Fruit fly (Drosophila melanogaster) whole organism, adult: ENCODE results near the gene msl-1.

Experiments
- CG11617 ChIP-seq: fragments of 200-800 bp; sonication (Bioruptor generic); optimal IDR thresholded peaks from 2 replicates; lab custom pipeline; 2017; ENCODE audit warnings: mild to moderate bottlenecking, missing biosample characterization, missing genetic modification reagents, missing genetic modification characterization
- CG12768 ChIP-seq: fragments of 200-800 bp; sonication (Bioruptor generic); optimal IDR thresholded peaks from 2 replicates; lab custom pipeline; 2017; ENCODE audit warnings: missing biosample characterization, missing genetic modification characterization, mild to moderate bottlenecking, moderate library complexity, missing genetic modification reagents
- CG14711 ChIP-seq: fragments of 200-800 bp; sonication (Bioruptor generic); optimal IDR thresholded peaks from 2 replicates; lab custom pipeline; 2018; ENCODE audit warnings: missing biosample characterization, mild to moderate bottlenecking, missing genetic modification characterization, moderate library complexity
- CG1620 ChIP-seq: fragments of 200-800 bp; sonication (Bioruptor generic); optimal IDR thresholded peaks from 2 replicates; lab custom pipeline; 2016; ENCODE audit warnings: missing biosample characterization, missing genetic modification characterization
- CG33017 ChIP-seq: fragments of 200-800 bp; sonication (Bioruptor generic); optimal IDR thresholded peaks from 2 replicates; lab custom pipeline; 2018; ENCODE audit warnings: missing biosample characterization, mild to moderate bottlenecking, missing genetic modification characterization, moderate library complexity
- CG5204 ChIP-seq: fragments of 200-800 bp; sonication (Bioruptor generic); optimal IDR thresholded peaks from 2 replicates; lab custom pipeline; 2016; ENCODE audit warnings: missing biosample characterization, missing genetic modification characterization
- CG7045 ChIP-seq: fragments of 200-800 bp; sonication (Bioruptor generic); optimal IDR thresholded peaks from 2 replicates; lab custom pipeline; 2017; ENCODE audit warnings: missing biosample characterization, mild to moderate bottlenecking, missing genetic modification characterization
- CG7101 ChIP-seq: fragments of 200-800 bp; sonication (Bioruptor generic); optimal IDR thresholded peaks from 2 replicates; lab custom pipeline; 2018; ENCODE audit warnings: missing biosample characterization, mild to moderate bottlenecking, missing genetic modification characterization, moderate library complexity
- Clk ChIP-seq: fragments of 200-800 bp; sonication (Bioruptor generic); optimal IDR thresholded peaks from 2 replicates; lab custom pipeline; 2017; ENCODE audit warnings: missing biosample characterization, missing genetic modification characterization
- Crg-1 ChIP-seq: fragments of 200-800 bp; sonication (Bioruptor generic); optimal IDR thresholded peaks from 2 replicates; lab custom pipeline; 2016; ENCODE audit warnings: missing biosample characterization, missing genetic modification characterization
- Hr96 ChIP-seq: fragments of 200-800 bp; sonication (Bioruptor generic); optimal IDR thresholded peaks from 2 replicates; lab custom pipeline; 2016; ENCODE audit warnings: missing biosample characterization, missing genetic modification characterization
- Mnt ChIP-seq: fragments of 200-800 bp; sonication (Bioruptor generic); optimal IDR thresholded peaks from 2 replicates; lab custom pipeline; 2016; ENCODE audit warnings: missing biosample characterization, mild to moderate bottlenecking, missing genetic modification characterization
- bab1 ChIP-seq: fragments of 200-800 bp; sonication (Bioruptor generic); optimal IDR thresholded peaks from 3 replicates; lab custom pipeline; 2019; ENCODE audit warnings: missing biosample characterization, mild to moderate bottlenecking, missing genetic modification characterization, moderate library complexity
- cic ChIP-seq: fragments of 200-800 bp; sonication (Bioruptor generic); optimal IDR thresholded peaks from 2 replicates; lab custom pipeline; 2017; ENCODE audit warnings: missing biosample characterization, mild to moderate bottlenecking, missing genetic modification characterization, moderate library complexity
- cnc ChIP-seq, 2 experiments: fragments of >200 bp; optimal IDR thresholded peaks; 2 replicates each; lab custom pipeline; 2017
- kay ChIP-seq: fragments of 200-800 bp; sonication (Bioruptor generic); peaks from one replicate; lab custom pipeline; 2016; ENCODE audit warnings: missing biosample characterization, missing genetic modification characterization, borderline replicate concordance
- ovo ChIP-seq: fragments of 200-800 bp; sonication (Bioruptor generic); optimal IDR thresholded peaks from 2 replicates; lab custom pipeline; 2016; ENCODE audit warnings: missing biosample characterization, missing genetic modification characterization
- pad ChIP-seq: fragments of 200-800 bp; sonication (Bioruptor generic); optimal IDR thresholded peaks from 3 replicates; lab custom pipeline; 2017; ENCODE audit warnings: missing biosample characterization, missing genetic modification characterization, mild to moderate bottlenecking, moderate library complexity, missing genetic modification reagents
- tj ChIP-seq: fragments of 200-800 bp; sonication (Bioruptor generic); optimal IDR thresholded peaks from 3 replicates; lab custom pipeline; 2017; ENCODE audit warnings: missing biosample characterization, mild to moderate bottlenecking, missing genetic modification characterization, moderate library complexity
- toe ChIP-seq: fragments of 200-800 bp; sonication (Bioruptor generic); optimal IDR thresholded peaks from 2 replicates; lab custom pipeline; 2016; ENCODE audit warnings: missing biosample characterization, missing genetic modification characterization

Gene msl-1

dm6 chr2L:18688646-18689296 lies at the start of gene msl-1:
Gene msl-1, minus strand, starts transcription at chr2L:18688800.
- peak; percentile 69 for TF ChIP-seq CG1620 (GFP tag; lab: Kevin White, UChicago)
- peak; percentile 27 for TF ChIP-seq Mnt
- no peak for TF ChIP-seq Hr96 (GFP tag; lab: Kevin White, UChicago)
- no peak for TF ChIP-seq CG14711 (tag; lab: Kevin White, UChicago)
- TF ChIP-seq Clk (GFP tag; lab: Kevin White, UChicago): no peak
- TF ChIP-seq tj (GFP tag; lab: Kevin White, UChicago): peak; percentile 38
- TF ChIP-seq ovo (GFP tag; lab: Kevin White, UChicago): no peak
- no peak for TF ChIP-seq bab1 (GFP tag; lab: Kevin White, UChicago)

DNA sequence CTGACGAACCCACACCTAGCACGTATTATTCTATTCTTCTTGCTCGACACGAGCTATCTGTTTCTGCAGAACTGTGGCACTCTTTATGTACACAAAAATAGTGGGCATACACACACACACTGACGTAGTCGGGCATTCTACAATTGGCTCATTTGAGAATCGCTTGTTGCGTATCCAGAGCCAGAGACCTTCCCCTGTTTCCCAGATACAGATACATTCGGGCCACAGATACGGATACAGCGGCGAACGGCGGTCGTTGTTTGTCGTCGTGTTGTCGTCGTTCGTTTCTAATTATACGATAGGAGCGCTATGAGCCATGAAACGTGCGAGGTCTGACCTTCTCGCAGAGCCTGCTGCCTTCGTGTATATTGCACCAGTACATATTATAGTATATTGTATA lies 48.6 kb upstream of the msl-1 start:
- no peak for TF ChIP-seq Mnt

DNA sequence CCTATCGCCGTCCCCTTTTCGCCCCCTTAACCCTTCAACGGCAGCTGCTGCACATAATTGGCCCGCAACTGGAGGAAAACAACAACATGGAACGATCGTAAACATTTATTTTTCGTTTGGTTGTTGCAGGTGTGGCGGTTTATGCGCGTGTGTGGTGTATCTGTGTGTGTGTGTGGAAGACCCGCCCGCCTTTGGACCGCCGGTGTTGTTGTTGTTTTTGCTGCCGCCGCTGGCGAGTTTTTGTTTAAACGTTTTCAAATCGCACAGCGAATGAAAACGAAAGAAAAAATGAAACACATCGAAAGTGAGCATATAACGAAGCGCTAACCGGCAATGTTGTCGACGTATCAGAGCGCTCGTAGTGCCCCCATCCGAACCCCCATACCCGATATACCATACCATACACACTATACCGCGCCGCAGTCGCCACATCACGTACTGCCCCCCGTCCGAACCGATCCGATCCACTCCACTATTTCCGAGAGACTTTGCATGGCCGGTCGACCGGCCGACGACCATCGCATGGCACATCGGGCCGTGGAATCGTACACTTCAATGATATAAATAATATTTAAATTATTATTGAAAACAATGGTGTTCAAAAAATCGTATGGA lies 47.1 kb upstream of the msl-1 start:
- TF ChIP-seq CG12768 (no peak), cnc (optimal IDR thresholded peaks at IDR 0.05; lab: Kevin White, UChicago) (no peak)

DNA sequence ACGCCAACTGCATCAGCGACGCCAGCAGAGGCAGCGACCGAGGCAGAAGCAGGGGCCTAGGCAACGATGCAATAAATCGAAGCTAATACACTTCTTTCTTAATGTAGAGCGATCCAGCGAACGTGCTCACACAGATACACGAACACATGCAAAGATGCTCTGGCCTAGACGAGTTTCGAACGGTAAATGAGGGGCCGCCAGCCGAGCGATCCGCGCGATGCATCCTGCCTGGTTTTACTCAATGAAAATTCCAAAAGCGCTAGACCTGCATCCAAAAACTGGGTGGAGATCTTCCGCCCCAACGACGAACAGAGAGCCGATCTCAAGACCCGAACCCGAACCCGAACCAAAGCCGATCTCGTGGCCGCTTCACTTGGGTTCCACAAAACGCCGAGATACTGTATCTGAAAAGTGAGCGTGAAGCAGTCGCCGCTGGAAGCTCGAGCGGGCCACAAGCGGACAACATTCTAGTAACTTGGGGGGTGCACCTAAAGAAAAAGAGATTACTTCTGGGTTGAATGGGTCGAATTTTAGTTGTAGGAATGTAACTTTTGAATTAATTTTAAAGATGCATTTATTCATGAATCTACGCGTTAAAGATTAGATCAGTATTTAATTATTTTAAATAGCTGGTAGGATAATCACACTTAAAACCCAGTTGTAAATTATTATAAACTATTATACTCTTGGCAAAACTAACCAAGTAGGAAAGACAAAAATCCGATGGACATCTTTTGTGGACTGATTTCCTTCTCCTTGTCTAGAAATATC lies 44.3 kb upstream of the msl-1 start:
- TF ChIP-seq CG5204 (GFP tag; lab: Kevin White, UChicago) (no peak), cic (peak; percentile 64), Crg-1 (GFP tag; lab: Kevin White, UChicago) (no peak), CG7045 (no peak), ovo (GFP tag; lab: Kevin White, UChicago) (peak; percentile 90)

dm6 chr2L:18732291-18732690 lies 43.7 kb upstream of the msl-1 start, which contains the start of gene CG10348:
Gene CG10348, minus strand, starts transcription at chr2L:18732524.
- no peak for TF ChIP-seq CG7045
- no peak for TF ChIP-seq CG5204 (GFP tag; lab: Kevin White, UChicago)
- TF ChIP-seq CG14711 (tag; lab: Kevin White, UChicago): no peak
- no peak for TF ChIP-seq ovo (GFP tag; lab: Kevin White, UChicago)
- TF ChIP-seq toe (GFP tag; lab: Kevin White, UChicago): no peak
- TF ChIP-seq CG33017 (tag; lab: Kevin White, UChicago): no peak
- no peak for TF ChIP-seq cic
- TF ChIP-seq Crg-1 (GFP tag; lab: Kevin White, UChicago): no peak
- no peak for TF ChIP-seq kay (GFP tag; lab: Kevin White, UChicago)
- no peak for TF ChIP-seq bab1 (GFP tag; lab: Kevin White, UChicago)
- TF ChIP-seq Clk (GFP tag; lab: Kevin White, UChicago): no peak
- TF ChIP-seq CG11617: no peak
- no peak for TF ChIP-seq pad (GFP tag; lab: Kevin White, UChicago)
- no peak for TF ChIP-seq Hr96 (GFP tag; lab: Kevin White, UChicago)
- no peak for TF ChIP-seq CG7101 (tag; lab: Kevin White, UChicago)
- TF ChIP-seq CG12768: no peak
- TF ChIP-seq Mnt: no peak

DNA sequence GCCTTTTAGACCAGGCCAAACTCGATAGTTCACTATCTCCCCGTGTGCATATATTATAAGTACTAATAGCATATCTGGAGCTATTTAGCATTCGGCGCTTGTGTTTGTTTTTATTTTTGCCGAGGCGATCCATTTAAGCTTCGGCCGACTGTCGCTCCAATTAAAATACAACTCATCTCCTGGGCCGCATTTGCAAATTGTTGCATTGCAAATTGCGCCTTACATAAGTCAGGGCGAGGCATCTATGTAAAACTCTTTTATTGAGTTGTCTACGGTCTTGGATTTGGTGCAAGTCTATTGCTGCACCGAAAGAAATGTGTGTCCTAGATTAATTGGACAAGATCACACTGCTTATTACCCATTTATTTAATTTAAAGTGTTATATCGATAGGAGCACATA lies 39.4 kb upstream of the msl-1 start:
- TF ChIP-seq pad (GFP tag; lab: Kevin White, UChicago) (no peak), Clk (GFP tag; lab: Kevin White, UChicago) (no peak), cnc (optimal IDR thresholded peaks at IDR 0.05; lab: Kevin White, UChicago) (no peak)

DNA sequence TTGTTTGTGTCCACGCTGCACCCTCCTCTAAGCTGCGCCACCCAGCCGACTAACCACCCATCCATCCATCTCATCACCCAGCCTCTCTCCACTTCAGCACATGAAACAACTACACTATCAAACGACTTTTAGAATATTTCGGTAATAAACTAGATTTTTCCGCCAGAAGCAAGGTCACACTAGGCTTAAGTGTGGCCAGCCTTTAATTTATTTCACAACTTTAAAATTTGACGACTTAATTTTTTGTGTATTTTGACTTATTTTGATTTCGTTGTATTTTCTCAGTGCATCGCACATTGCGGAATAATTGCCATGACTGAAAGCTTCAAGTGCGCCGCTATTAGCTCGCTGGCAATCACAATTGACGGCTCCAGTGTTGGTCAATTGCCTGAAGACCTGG lies 36.2 kb upstream of the msl-1 start:
- TF ChIP-seq Crg-1 (GFP tag; lab: Kevin White, UChicago) (no peak), Hr96 (GFP tag; lab: Kevin White, UChicago) (no peak), kay (GFP tag; lab: Kevin White, UChicago) (no peak), CG7045 (no peak), bab1 (GFP tag; lab: Kevin White, UChicago) (no peak), CG7101 (tag; lab: Kevin White, UChicago) (no peak), Mnt (no peak), CG33017 (tag; lab: Kevin White, UChicago) (no peak), CG1620 (GFP tag; lab: Kevin White, UChicago) (no peak), ovo (GFP tag; lab: Kevin White, UChicago) (no peak), pad (GFP tag; lab: Kevin White, UChicago) (no peak)
